Fruit fly (Drosophila melanogaster) whole organism, embryonic: ENCODE data around the gene CG45066.

Source experiments
- Abd-B ChIP-seq: fragments of 200-800 bp; sonication (Bioruptor generic); optimal IDR thresholded peaks from 2 replicates; lab custom pipeline; 2018; ENCODE audit warnings: missing biosample characterization, mild to moderate bottlenecking, missing genetic modification characterization, moderate library complexity
- CG10462 ChIP-seq: fragments of 200-800 bp; sonication (Bioruptor generic); optimal IDR thresholded peaks from 2 replicates; lab custom pipeline; 2016; ENCODE audit warnings: missing biosample characterization, missing genetic modification characterization
- CG10543 ChIP-seq: fragments of 200-800 bp; sonication (Bioruptor generic); optimal IDR thresholded peaks from 3 replicates; lab custom pipeline; 2017; ENCODE audit warnings: missing biosample characterization, mild to moderate bottlenecking, missing genetic modification characterization, moderate library complexity
- CG10979 ChIP-seq: fragments of 200-800 bp; sonication (Bioruptor generic); optimal IDR thresholded peaks from 2 replicates; lab custom pipeline; 2018; ENCODE audit warnings: missing biosample characterization, mild to moderate bottlenecking, missing genetic modification characterization, moderate library complexity
- CG12769 ChIP-seq: fragments of 200-800 bp; sonication (Bioruptor generic); optimal IDR thresholded peaks from 2 replicates; lab custom pipeline; 2019; ENCODE audit warnings: missing biosample characterization, mild to moderate bottlenecking, missing genetic modification characterization, moderate library complexity
- CG17612 ChIP-seq: fragments of 200-800 bp; sonication (Bioruptor generic); IDR thresholded peaks from 2 replicates; pipeline ENCODE4 v1.3.6; 2022; ENCODE audit warnings: missing biosample characterization, missing genetic modification characterization
- CG18599 ChIP-seq: fragments of 200-800 bp; sonication (Bioruptor generic); optimal IDR thresholded peaks from 3 replicates; lab custom pipeline; 2017; ENCODE audit warnings: missing biosample characterization, missing genetic modification characterization, mild to moderate bottlenecking, moderate library complexity, missing genetic modification reagents
- CG2199 ChIP-seq: fragments of 200-800 bp; sonication (Bioruptor generic); IDR thresholded peaks from 3 replicates; pipeline ENCODE4 v1.3.6; 2022; ENCODE audit warnings: missing biosample characterization, missing genetic modification characterization
- CG6254 ChIP-seq: fragments of 200-800 bp; sonication (Bioruptor generic); optimal IDR thresholded peaks from 3 replicates; lab custom pipeline; 2017; ENCODE audit warnings: mild to moderate bottlenecking, missing biosample characterization, missing genetic modification reagents, missing genetic modification characterization
- CG9817 ChIP-seq: fragments of 200-800 bp; sonication (Bioruptor generic); optimal IDR thresholded peaks from 2 replicates; lab custom pipeline; 2018; ENCODE audit warnings: missing biosample characterization, mild to moderate bottlenecking, missing genetic modification characterization, moderate library complexity
- Fer1 ChIP-seq: fragments of 200-800 bp; sonication (Bioruptor generic); optimal IDR thresholded peaks from 2 replicates; lab custom pipeline; 2017; ENCODE audit warnings: missing biosample characterization, mild to moderate bottlenecking, missing genetic modification characterization
- H2.0 ChIP-seq: fragments of 200-800 bp; sonication (Bioruptor generic); IDR thresholded peaks from 2 replicates; pipeline ENCODE4 v1.3.6; 2022; ENCODE audit warnings: missing biosample characterization, missing genetic modification characterization
- Hr78 ChIP-seq, 2 experiments: fragments of 200-800 bp in 1 of 2; fragments of >200 bp in 1 of 2; sonication (Bioruptor generic) in 1 of 2; optimal IDR thresholded peaks; 2 replicates each; lab custom pipeline; 2017 to 2019; ENCODE audit warnings: missing biosample characterization in 2 of 2, missing genetic modification characterization in 2 of 2, mild to moderate bottlenecking in 1 of 2, moderate library complexity in 1 of 2
- MTF-1 ChIP-seq: fragments of 200-800 bp; sonication (Bioruptor generic); optimal IDR thresholded peaks from 2 replicates; lab custom pipeline; 2018; ENCODE audit warnings: missing biosample characterization, mild to moderate bottlenecking, missing genetic modification characterization, borderline replicate concordance
- Med ChIP-seq: fragments of 200-800 bp; sonication (Bioruptor generic); peaks from one replicate; lab custom pipeline; 2016; ENCODE audit warnings: missing biosample characterization, missing genetic modification characterization, mild to moderate bottlenecking, inconsistent platforms, moderate library complexity
- Oaz ChIP-seq: fragments of 200-800 bp; sonication (Bioruptor generic); IDR thresholded peaks from 2 replicates; pipeline ENCODE4 v1.3.6; 2022; ENCODE audit warnings: missing biosample characterization, missing genetic modification characterization
- PHDP ChIP-seq: fragments of 200-800 bp; sonication (Bioruptor generic); optimal IDR thresholded peaks from 3 replicates; lab custom pipeline; 2018; ENCODE audit warnings: missing biosample characterization, mild to moderate bottlenecking, missing genetic modification characterization, moderate library complexity
- Pdp1 ChIP-seq, 2 experiments: fragments of 200-800 bp; sonication (Bioruptor generic); optimal IDR thresholded peaks; 3 replicates each; lab custom pipeline; 2016; ENCODE audit warnings: missing biosample characterization in 2 of 2, missing genetic modification characterization in 2 of 2, mild to moderate bottlenecking in 1 of 2, moderate library complexity in 1 of 2
- Ptx1 ChIP-seq: fragments of 200-800 bp; sonication (Bioruptor generic); IDR thresholded peaks from 2 replicates; pipeline ENCODE4 v1.3.6; 2022; ENCODE audit warnings: missing biosample characterization, missing genetic modification characterization
- Vsx1 ChIP-seq: fragments of 200-800 bp; sonication (Bioruptor generic); optimal IDR thresholded peaks from 2 replicates; lab custom pipeline; 2017; ENCODE audit warnings: missing biosample characterization, mild to moderate bottlenecking, missing genetic modification characterization, missing genetic modification reagents
- cg ChIP-seq: fragments of 200-800 bp; sonication (Bioruptor generic); optimal IDR thresholded peaks from 3 replicates; lab custom pipeline; 2019; ENCODE audit warnings: missing biosample characterization, mild to moderate bottlenecking, missing genetic modification characterization, moderate library complexity
- chinmo ChIP-seq: fragments of 200-800 bp; sonication (Bioruptor generic); IDR thresholded peaks from 4 replicates; pipeline ENCODE4 v1.3.6; 2022; ENCODE audit warnings: missing biosample characterization, missing genetic modification characterization; ENCODE audit not compliant: partially characterized antibody
- ci ChIP-seq: fragments of 200-800 bp; sonication (Bioruptor generic); IDR thresholded peaks from 3 replicates; pipeline ENCODE4 v1.3.6; 2022; ENCODE audit warnings: missing biosample characterization, missing genetic modification characterization
- crol ChIP-seq: fragments of 200-800 bp; sonication (Bioruptor generic); IDR thresholded peaks from 2 replicates; pipeline ENCODE4 v1.3.6; 2022; ENCODE audit warnings: missing biosample characterization, missing genetic modification characterization
- dysf ChIP-seq: fragments of 200-800 bp; sonication (Bioruptor generic); IDR thresholded peaks from 3 replicates; pipeline ENCODE4 v1.3.6; 2022; ENCODE audit warnings: missing biosample characterization, missing genetic modification characterization
- fd64A ChIP-seq: fragments of 200-800 bp; sonication (Bioruptor generic); optimal IDR thresholded peaks from 3 replicates; lab custom pipeline; 2018; ENCODE audit warnings: missing biosample characterization, mild to moderate bottlenecking, missing genetic modification characterization
- fd96Cb ChIP-seq: fragments of 200-800 bp; sonication (Bioruptor generic); optimal IDR thresholded peaks from 2 replicates; lab custom pipeline; 2018; ENCODE audit warnings: missing biosample characterization, mild to moderate bottlenecking, missing genetic modification characterization, moderate library complexity
- ftz-f1 ChIP-seq: fragments of 200-800 bp; sonication (Bioruptor generic); optimal IDR thresholded peaks from 2 replicates; lab custom pipeline; 2016; ENCODE audit warnings: missing biosample characterization, missing genetic modification characterization
- gem ChIP-seq: fragments of 200-800 bp; sonication (Bioruptor generic); optimal IDR thresholded peaks from 2 replicates; lab custom pipeline; 2019; ENCODE audit warnings: missing biosample characterization, mild to moderate bottlenecking, missing genetic modification characterization, moderate library complexity
- grau ChIP-seq: fragments of 200-800 bp; optimal IDR thresholded peaks from 3 replicates; lab custom pipeline; 2019; ENCODE audit warnings: missing biosample characterization, mild to moderate bottlenecking, missing genetic modification characterization, moderate library complexity
- gro ChIP-seq: fragments of 200-800 bp; sonication (Bioruptor generic); optimal IDR thresholded peaks from 2 replicates; lab custom pipeline; 2016; ENCODE audit warnings: missing biosample characterization, missing genetic modification characterization
- kni ChIP-seq: fragments of 200-800 bp; sonication (Bioruptor generic); optimal IDR thresholded peaks from 3 replicates; lab custom pipeline; 2017; ENCODE audit warnings: mild to moderate bottlenecking, missing biosample characterization, missing genetic modification reagents, missing genetic modification characterization
- lab ChIP-seq: fragments of 200-800 bp; sonication (Bioruptor generic); optimal IDR thresholded peaks from 3 replicates; lab custom pipeline; 2017; ENCODE audit warnings: missing biosample characterization, missing genetic modification characterization, mild to moderate bottlenecking, moderate library complexity, missing genetic modification reagents
- mirr ChIP-seq: fragments of 200-800 bp; sonication (Bioruptor generic); optimal IDR thresholded peaks from 3 replicates; lab custom pipeline; 2018; ENCODE audit warnings: missing biosample characterization, mild to moderate bottlenecking, missing genetic modification characterization
- pan ChIP-seq, 4 experiments: fragments of >200 bp in 3 of 4; fragments of 200-800 bp in 1 of 4; sonication (Bioruptor generic) in 1 of 4; optimal IDR thresholded peaks in 3 of 4; IDR thresholded peaks in 1 of 4; 2 replicates each; pipeline versions ENCODE4 v1.3.6 to Lab custom; 2017 to 2022; ENCODE audit warnings: missing biosample characterization in 2 of 4, missing genetic modification characterization in 2 of 4, mixed read lengths in 1 of 4
- sens ChIP-seq: fragments of 200-800 bp; sonication (Bioruptor generic); peaks from one replicate; lab custom pipeline; 2016; ENCODE audit warnings: missing biosample characterization, missing genetic modification characterization
- sisA ChIP-seq: fragments of 200-800 bp; sonication (Bioruptor generic); IDR thresholded peaks from 2 replicates; pipeline ENCODE4 v1.3.6; 2022; ENCODE audit warnings: missing biosample characterization, missing genetic modification characterization
- slbo ChIP-seq: fragments of 200-800 bp; sonication (Bioruptor generic); IDR thresholded peaks from 2 replicates; pipeline ENCODE4 v1.3.6; 2022; ENCODE audit warnings: missing biosample characterization, missing genetic modification characterization
- so ChIP-seq: fragments of 200-800 bp; sonication (Bioruptor generic); IDR thresholded peaks from 3 replicates; pipeline ENCODE4 v1.3.6; 2022; ENCODE audit warnings: missing biosample characterization, missing genetic modification characterization
- sr ChIP-seq: fragments of 200-800 bp; sonication (Bioruptor generic); IDR thresholded peaks from 3 replicates; pipeline ENCODE4 v1.3.6; 2022; ENCODE audit warnings: missing biosample characterization, missing genetic modification characterization
- sug ChIP-seq: fragments of 200-800 bp; optimal IDR thresholded peaks from 2 replicates; lab custom pipeline; 2019; ENCODE audit warnings: missing biosample characterization, mild to moderate bottlenecking, missing genetic modification characterization, moderate library complexity
- z ChIP-seq: fragments of 200-800 bp; sonication (Bioruptor generic); IDR thresholded peaks from 3 replicates; pipeline ENCODE4 v1.3.6; 2022; ENCODE audit warnings: missing biosample characterization, missing genetic modification characterization

CG45066 gene

DNA sequence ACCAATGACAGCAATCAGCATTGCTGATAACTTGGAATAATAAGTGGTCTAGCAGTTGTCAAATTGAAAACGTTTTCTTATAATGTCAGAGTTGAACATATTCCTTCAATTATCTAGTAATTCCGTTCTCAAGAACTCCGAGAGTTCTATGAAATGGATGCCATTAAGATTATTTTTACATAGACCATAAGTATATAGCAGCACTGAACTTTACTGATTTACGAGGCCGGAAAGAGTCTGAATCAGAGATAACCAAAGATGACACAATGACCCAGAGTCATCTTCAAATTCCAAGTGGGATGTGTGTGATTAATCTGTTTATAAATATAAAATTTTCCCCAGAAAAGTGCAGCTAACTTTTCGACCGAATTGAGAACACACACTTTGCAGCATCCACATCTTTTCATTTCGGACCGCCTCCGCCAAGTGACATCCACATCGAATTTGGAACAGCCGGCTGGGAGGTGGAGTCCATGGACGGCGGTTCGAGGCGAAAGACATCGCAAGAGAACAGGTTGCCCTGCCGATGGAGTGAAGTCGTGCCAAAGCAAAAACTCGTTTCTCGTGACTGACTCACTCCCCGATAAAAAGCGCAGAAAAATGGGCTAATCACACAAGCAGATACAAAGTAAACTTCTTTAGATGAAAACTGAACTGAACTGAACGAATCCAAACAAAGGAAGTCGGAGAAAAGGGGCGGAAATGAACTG is 14.1 kb upstream of the CG45066 start (continued):
- TF ChIP-seq slbo (GFP tag; lab: Robert Waterston, UW) (no peak), so (0 out of 3 replicates have a peak, but pooled peaks have one; percentile 40), Hr78 (GFP tag; optimal IDR thresholded peaks at IDR 0.05; lab: Kevin White, UChicago) (peak in 1 of 2 experiments; percentile 41), Abd-B (GFP tag; lab: Kevin White, UChicago) (no peak), sens (GFP tag; lab: Kevin White, UChicago) (peak; percentile 51), Vsx1 (GFP tag; lab: Kevin White, UChicago) (peak; percentile 37), CG10462 (GFP tag; lab: Kevin White, UChicago) (no peak)

- TF ChIP-seq Med (GFP tag; lab: Kevin White, UChicago), result peak; percentile 66
- TF ChIP-seq Oaz (GFP tag; lab: Robert Waterston, UW), result 0 out of 2 replicates have a peak, but pooled peaks have one; percentile 16
- TF ChIP-seq grau, result peak; percentile 45
- TF ChIP-seq gro, result no peak
Measured at dm6 chr3L:3124519-3124918, 13.5 kb upstream of the CG45066 start.

DNA sequence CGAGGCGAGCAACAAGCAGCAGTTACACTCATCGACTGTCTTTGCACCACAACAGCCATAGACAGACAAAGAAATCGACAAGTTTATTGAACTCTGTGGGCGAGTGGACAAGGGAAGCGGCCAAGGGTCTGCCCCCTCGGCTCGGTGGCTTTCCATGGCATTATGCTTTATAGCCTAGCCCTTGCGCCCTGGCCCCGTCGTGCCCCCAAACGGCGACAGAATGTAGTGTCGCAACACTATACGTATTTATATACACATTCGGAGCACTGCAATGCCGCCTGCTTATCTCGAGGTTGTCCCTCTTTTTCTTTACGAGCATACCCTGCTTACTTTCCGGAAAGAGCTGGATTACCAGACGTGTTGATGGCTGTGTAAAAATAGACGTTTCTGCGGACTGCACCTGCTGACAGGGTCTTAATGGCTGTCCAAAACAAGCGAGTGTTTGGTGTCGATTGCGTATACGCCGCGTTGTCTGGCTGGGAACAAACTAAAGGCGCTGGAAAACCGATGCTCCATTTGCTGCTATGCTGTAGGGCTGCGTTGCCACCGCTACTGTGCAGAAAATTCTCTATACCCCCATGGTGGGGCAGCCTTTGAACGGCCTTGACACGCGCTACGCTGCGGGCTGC is 11.8 kb upstream of the CG45066 start:
- TF ChIP-seq CG12769 (peak; percentile 57), dysf (GFP tag; lab: Robert Waterston, UW) (0 out of 3 replicates have a peak, but pooled peaks have one; percentile 26), mirr (GFP tag; lab: Kevin White, UChicago) (peak; percentile 6), sisA (GFP tag; lab: Robert Waterston, UW) (0 out of 2 replicates have a peak, but pooled peaks have one; percentile 4), Fer1 (GFP tag; lab: Kevin White, UChicago) (peak; percentile 14), CG10979 (tag; lab: Kevin White, UChicago) (peak; percentile 13), CG6254 (GFP tag; lab: Kevin White, UChicago) (peak; percentile 6), sug (tag; lab: Kevin White, UChicago) (peak; percentile 73), CG2199 (GFP tag; lab: Robert Waterston, UW) (0 out of 3 replicates have a peak, but pooled peaks have one; percentile 26), MTF-1 (GFP tag; lab: Kevin White, UChicago) (peak; percentile 11), PHDP (no peak), cg (GFP tag; lab: Kevin White, UChicago) (no peak), gem (tag; lab: Kevin White, UChicago) (peak; percentile 54), pan (optimal IDR thresholded peaks at IDR 0.05; lab: Kevin White, UChicago) (no peak), pan (GFP tag; optimal IDR thresholded peaks at IDR 0.05 in 1 of 2, IDR thresholded peaks at IDR 0.05 in 1 of 2) (peak in 1 of 2 experiments; percentile 13), CG18599 (peak; percentile 18), CG10543 (GFP tag; lab: Kevin White, UChicago) (peak; percentile 40), fd96Cb (no peak), ftz-f1 (GFP tag; lab: Kevin White, UChicago) (peak; percentile 79), lab (GFP tag; lab: Kevin White, UChicago) (peak; percentile 11), CG17612 (GFP tag; lab: Robert Waterston, UW) (no peak), CG9817 (tag; lab: Kevin White, UChicago) (no peak), sens (GFP tag; lab: Kevin White, UChicago) (peak; percentile 53), fd64A (GFP tag; lab: Kevin White, UChicago) (peak; percentile 32), chinmo (0 out of 4 replicates have a peak, but pooled peaks have one; percentile 42), Pdp1 (GFP tag; optimal IDR thresholded peaks at IDR 0.05; lab: Kevin White, UChicago) (peak in 1 of 2 experiments; percentile 83), ci (GFP tag; lab: Robert Waterston, UW) (0 out of 3 replicates have a peak, but pooled peaks have one; percentile 28), Ptx1 (GFP tag; lab: Robert Waterston, UW) (peak; percentile 23; the same call in 1 of the 2 replicates), slbo (GFP tag; lab: Robert Waterston, UW) (0 out of 2 replicates have a peak, but pooled peaks have one; percentile 3), z (0 out of 3 replicates have a peak, but pooled peaks have one; percentile 12), Med (GFP tag; lab: Kevin White, UChicago) (peak; percentile 74), crol (GFP tag; lab: Robert Waterston, UW) (peak; percentile 94), sr (GFP tag; lab: Robert Waterston, UW) (peak; percentile 66), H2.0 (no peak), kni (GFP tag; lab: Kevin White, UChicago) (peak; percentile 61)
